Worm (Caenorhabditis elegans): Measurements from ENCODE around the gene str-28.

DNA sequence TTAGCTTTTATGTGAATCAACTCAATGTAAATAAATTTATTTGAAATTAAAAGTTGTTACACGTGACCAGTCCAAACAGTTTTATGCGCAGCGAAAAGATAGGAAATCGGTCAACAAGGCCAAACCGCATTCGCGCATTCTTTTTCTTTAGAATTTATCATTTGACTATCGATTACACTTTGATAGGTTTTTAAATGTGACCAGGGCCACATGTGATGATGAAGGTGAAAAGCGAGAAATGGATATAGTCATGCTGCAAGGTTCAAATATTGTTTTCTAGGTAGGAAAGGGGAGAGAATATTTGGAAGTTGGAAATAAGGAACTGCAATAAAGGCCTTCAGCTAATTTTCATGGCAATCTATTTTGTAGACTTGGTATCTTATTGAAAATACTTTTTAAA is 35.8 kb downstream of the str-28 start:
- TF ChIP-seq ttx-3 (tag; optimal IDR thresholded peaks at IDR 0.05), result no peak
- no peak for TF ChIP-seq Y22D7AL.16 (tag; optimal IDR thresholded peaks at IDR 0.05)
- no peak for TF ChIP-seq nfya-1 (tag; optimal IDR thresholded peaks at IDR 0.05)
- no peak for TF ChIP-seq pha-4 (tag; optimal IDR thresholded peaks at IDR 0.05)
- TF ChIP-seq dmd-4 (tag; optimal IDR thresholded peaks at IDR 0.05; ENCODE audit: borderline replicate concordance), result no peak
- TF ChIP-seq mec-3 (tag; optimal IDR thresholded peaks at IDR 0.05; ENCODE audit: borderline replicate concordance), result no peak
- TF ChIP-seq npax-4 (tag; optimal IDR thresholded peaks at IDR 0.05), result no peak
- no peak for TF ChIP-seq pag-3 (tag; optimal IDR thresholded peaks at IDR 0.05; ENCODE audit: borderline replicate concordance)
